Fruit fly (Drosophila melanogaster): ENCODE results near the gene Hers.
A peak's percentile ranks its signal among the peaks of the same experiment; 100 is the strongest.

The Hers gene

dm6 chrX:19851989-19852307 is 14.0 kb upstream of the Hers start, which contains the start of the genes pico and Nup205 (continued):
- no peak for TF ChIP-seq exex (tag; optimal IDR thresholded peaks at IDR 0.05)
- no peak for TF ChIP-seq CG11723 (GFP tag; optimal IDR thresholded peaks at IDR 0.05)
- TF ChIP-seq CG15601 (tag; optimal IDR thresholded peaks at IDR 0.05) = no peak
- TF ChIP-seq tap (tag; optimal IDR thresholded peaks at IDR 0.05) = no peak
- TF ChIP-seq wor (GFP tag; IDR thresholded peaks at IDR 0.05) = no peak
- no peak for TF ChIP-seq HLH3B (GFP tag; IDR thresholded peaks at IDR 0.05)
- TF ChIP-seq fd64A (GFP tag; optimal IDR thresholded peaks at IDR 0.05) = no peak
- no peak for TF ChIP-seq dmrt11E (tag; optimal IDR thresholded peaks at IDR 0.05)
- no peak for TF ChIP-seq danr (GFP tag; IDR thresholded peaks at IDR 0.05)
- no peak for TF ChIP-seq C15 (GFP tag; IDR thresholded peaks at IDR 0.05)
- no peak for TF ChIP-seq gsb-n (tag; optimal IDR thresholded peaks at IDR 0.05)
- no peak for TF ChIP-seq fru (optimal IDR thresholded peaks at IDR 0.05)
- no peak for TF ChIP-seq CG1529 (GFP tag; optimal IDR thresholded peaks at IDR 0.05)
- no peak for TF ChIP-seq CG16815 (GFP tag; optimal IDR thresholded peaks at IDR 0.05)
- no peak for TF ChIP-seq Pdp1 (GFP tag; optimal IDR thresholded peaks at IDR 0.05)
- TF ChIP-seq Doc3 (GFP tag; IDR thresholded peaks at IDR 0.05; ENCODE audit: partially characterized antibody) = peak; percentile 57; the same call in 1 of the 3 replicates
- TF ChIP-seq pho (GFP tag; optimal IDR thresholded peaks at IDR 0.05) = peak; percentile 50
- peak; percentile 77 for TF ChIP-seq E2f2 (GFP tag; IDR thresholded peaks at IDR 0.05)
- no peak for TF ChIP-seq fd96Cb (tag; optimal IDR thresholded peaks at IDR 0.05)
- TF ChIP-seq CG9215 (GFP tag; IDR thresholded peaks at IDR 0.05) = 0 out of 2 replicates have a peak, but pooled peaks have one; percentile 28
- TF ChIP-seq sisA (GFP tag; IDR thresholded peaks at IDR 0.05) = peak; percentile 17; the same call in 1 of the 2 replicates
- no peak for TF ChIP-seq Hr39 (optimal IDR thresholded peaks at IDR 0.05)
- no peak for TF ChIP-seq CG3065 (GFP tag; optimal IDR thresholded peaks at IDR 0.05)
- no peak for TF ChIP-seq kah (GFP tag; optimal IDR thresholded peaks at IDR 0.05)
- no peak for TF ChIP-seq Six4 (GFP tag; optimal IDR thresholded peaks at IDR 0.05)
- no peak for TF ChIP-seq Usf (GFP tag; optimal IDR thresholded peaks at IDR 0.05)
- no peak for TF ChIP-seq Fer2 (tag; optimal IDR thresholded peaks at IDR 0.05)
- no peak for TF ChIP-seq en (GFP tag; optimal IDR thresholded peaks at IDR 0.05)
- peak; percentile 59 for TF ChIP-seq chm (GFP tag; IDR thresholded peaks at IDR 0.05)
- no peak for TF ChIP-seq Ssrp (tag; optimal IDR thresholded peaks at IDR 0.05)
- no peak for TF ChIP-seq CG11695 (GFP tag; IDR thresholded peaks at IDR 0.05)
- peak; percentile 92 for TF ChIP-seq Ets97D (GFP tag; optimal IDR thresholded peaks at IDR 0.05)
- peak; percentile 28 for TF ChIP-seq CG7786 (GFP tag; optimal IDR thresholded peaks at IDR 0.05)
- no peak for TF ChIP-seq CG8765 (GFP tag; IDR thresholded peaks at IDR 0.05)
- peak; percentile 25 for TF ChIP-seq zen (tag; optimal IDR thresholded peaks at IDR 0.05)
- peak; percentile 99 for TF ChIP-seq CG2116 (GFP tag; optimal IDR thresholded peaks at IDR 0.05)
- peak; percentile 87 for TF ChIP-seq Opbp (GFP tag; IDR thresholded peaks at IDR 0.05; ENCODE audit: partially characterized antibody)
- peak; percentile 75 for TF ChIP-seq HLH4C (GFP tag; IDR thresholded peaks at IDR 0.05; ENCODE audit: partially characterized antibody)
- TF ChIP-seq eyg (GFP tag; optimal IDR thresholded peaks at IDR 0.05) = peak; percentile 40
- TF ChIP-seq bbx (GFP tag; IDR thresholded peaks at IDR 0.05; ENCODE audit: partially characterized antibody) = peak; percentile 85
- TF ChIP-seq ranshi (GFP tag; IDR thresholded peaks at IDR 0.05) = no peak
- TF ChIP-seq CG1233 (GFP tag; optimal IDR thresholded peaks at IDR 0.05) = no peak
- TF ChIP-seq Neu2 (GFP tag; optimal IDR thresholded peaks at IDR 0.05; ENCODE audit: borderline replicate concordance) = peak; percentile 97
- peak; percentile 75 for TF ChIP-seq sna (GFP tag; IDR thresholded peaks at IDR 0.05; ENCODE audit: partially characterized antibody)
- no peak for TF ChIP-seq CG9437 (GFP tag; optimal IDR thresholded peaks at IDR 0.05)
- TF ChIP-seq zen2 (GFP tag; IDR thresholded peaks at IDR 0.05; ENCODE audit: partially characterized antibody) = peak; percentile 63
- no peak for TF ChIP-seq tup (GFP tag; optimal IDR thresholded peaks at IDR 0.05)
- peak; percentile 64 for TF ChIP-seq dm (GFP tag; optimal IDR thresholded peaks at IDR 0.05)
- no peak for TF ChIP-seq CG14667 (GFP tag; IDR thresholded peaks at IDR 0.05)
- no peak for TF ChIP-seq CG13296 (GFP tag; optimal IDR thresholded peaks at IDR 0.05)
- no peak for TF ChIP-seq pros (GFP tag; optimal IDR thresholded peaks at IDR 0.05)
- TF ChIP-seq so (GFP tag; IDR thresholded peaks at IDR 0.05) = no peak
